Worm (Caenorhabditis elegans): Measurements from ENCODE around the gene cdkl-1.

cdkl-1 gene

DNA sequence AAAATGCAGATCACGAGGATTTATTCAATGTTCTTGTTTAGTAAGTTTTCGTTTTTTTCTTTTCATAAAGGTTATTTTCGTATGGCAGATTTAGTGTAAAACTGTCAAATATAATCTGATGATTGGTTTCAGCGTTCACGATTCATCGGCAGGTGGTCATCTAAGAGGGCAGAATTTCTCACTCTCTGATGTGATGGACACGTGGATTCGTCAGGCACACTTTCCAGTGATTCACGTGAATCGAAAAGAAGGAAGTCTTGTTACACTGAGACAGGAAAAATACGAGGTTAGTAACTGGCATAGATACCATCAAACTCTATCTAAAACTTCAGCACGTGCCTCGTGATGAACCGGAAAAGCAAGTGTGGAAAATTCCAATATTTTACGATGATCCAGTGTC is 4.0 kb upstream of the cdkl-1 start (continued):
- TF ChIP-seq ZK337.2 (GFP tag; IDR thresholded peaks at IDR 0.05) = no peak
- no peak for TF ChIP-seq ceh-32 (tag; optimal IDR thresholded peaks at IDR 0.05; ENCODE audit: poor library complexity)
- no peak for TF ChIP-seq mep-1 (tag; optimal IDR thresholded peaks at IDR 0.05)
- TF ChIP-seq snpc-1.2 (GFP tag; IDR thresholded peaks at IDR 0.05) = no peak
- TF ChIP-seq dve-1 (tag; optimal IDR thresholded peaks at IDR 0.05; ENCODE audit: insufficient read depth) = peak; percentile 18
- TF ChIP-seq skn-1 (tag; optimal IDR thresholded peaks at IDR 0.05) = no peak
- peak; percentile 73 for TF ChIP-seq mxl-3 (GFP tag; optimal IDR thresholded peaks at IDR 0.05)
- no peak for TF ChIP-seq Y5F2A.4 (GFP tag; optimal IDR thresholded peaks at IDR 0.05)
- TF ChIP-seq T26A8.4 (GFP tag; IDR thresholded peaks at IDR 0.05) = 0 out of 2 replicates have a peak, but pooled peaks have one; percentile 26
- no peak for TF ChIP-seq hmg-1.1 (GFP tag; IDR thresholded peaks at IDR 0.05)
- no peak for TF ChIP-seq ztf-7 (tag; optimal IDR thresholded peaks at IDR 0.05)
- TF ChIP-seq arid-1 (GFP tag; conservative IDR thresholded peaks at IDR 0.05) = no peak
- TF ChIP-seq aha-1 (tag) = no peak
- no peak for TF ChIP-seq gei-8 (GFP tag; optimal IDR thresholded peaks at IDR 0.05)
- TF ChIP-seq daf-8 (GFP tag; IDR thresholded peaks at IDR 0.05) = no peak
- peak; percentile 70 for TF ChIP-seq nhr-48 (tag; optimal IDR thresholded peaks at IDR 0.05)
- TF ChIP-seq zfp-2 (tag; optimal IDR thresholded peaks at IDR 0.05) = no peak
- no peak for TF ChIP-seq mes-2 (tag; optimal IDR thresholded peaks at IDR 0.05; ENCODE audit: poor library complexity, severe bottlenecking)
- peak in 1 of 2 experiments; percentile 26 for TF ChIP-seq mdl-1 (tag; optimal IDR thresholded peaks at IDR 0.05)
- TF ChIP-seq nhr-6 (tag; optimal IDR thresholded peaks at IDR 0.05) = peak; percentile 26
- TF ChIP-seq nhr-25 (tag; optimal IDR thresholded peaks at IDR 0.05; ENCODE audit: borderline replicate concordance, insufficient read depth) = no peak
- no peak for TF ChIP-seq tra-1 (GFP tag; IDR thresholded peaks at IDR 0.05)
- TF ChIP-seq zfp-3 (GFP tag; conservative IDR thresholded peaks at IDR 0.05) = no peak
- peak; percentile 34 for TF ChIP-seq hlh-11 (tag; optimal IDR thresholded peaks at IDR 0.05)
- TF ChIP-seq fkh-10 (GFP tag; optimal IDR thresholded peaks at IDR 0.05) = no peak
- TF ChIP-seq F26F4.8 (GFP tag; conservative IDR thresholded peaks at IDR 0.05) = no peak
- no peak for TF ChIP-seq duxl-1 (tag; optimal IDR thresholded peaks at IDR 0.05; ENCODE audit: poor library complexity)
- no peak for TF ChIP-seq tag-97 (GFP tag; IDR thresholded peaks at IDR 0.05)
- no peak for TF ChIP-seq saeg-2 (GFP tag; IDR thresholded peaks at IDR 0.05)
- TF ChIP-seq mdt-29 (GFP tag; IDR thresholded peaks at IDR 0.05) = no peak
- TF ChIP-seq zip-2 (tag; optimal IDR thresholded peaks at IDR 0.05) = no peak
- TF ChIP-seq zip-11 (GFP tag; IDR thresholded peaks at IDR 0.05) = no peak
- no peak for TF ChIP-seq ama-1 (optimal IDR thresholded peaks at IDR 0.05)
- no peak for TF ChIP-seq dmd-8 (GFP tag; IDR thresholded peaks at IDR 0.05)
- no peak for TF ChIP-seq ZK546.5 (tag; optimal IDR thresholded peaks at IDR 0.05)
- peak; percentile 77 for TF ChIP-seq hlh-30 (tag; optimal IDR thresholded peaks at IDR 0.05; ENCODE audit: insufficient read depth)
- TF ChIP-seq T20F7.1 (GFP tag; optimal IDR thresholded peaks at IDR 0.05) = no peak
- TF ChIP-seq egl-27 (tag; optimal IDR thresholded peaks at IDR 0.05) = no peak
- TF ChIP-seq rbr-2 (tag; optimal IDR thresholded peaks at IDR 0.05) = no peak
- no peak for TF ChIP-seq lin-39 (tag; optimal IDR thresholded peaks at IDR 0.05)

DNA sequence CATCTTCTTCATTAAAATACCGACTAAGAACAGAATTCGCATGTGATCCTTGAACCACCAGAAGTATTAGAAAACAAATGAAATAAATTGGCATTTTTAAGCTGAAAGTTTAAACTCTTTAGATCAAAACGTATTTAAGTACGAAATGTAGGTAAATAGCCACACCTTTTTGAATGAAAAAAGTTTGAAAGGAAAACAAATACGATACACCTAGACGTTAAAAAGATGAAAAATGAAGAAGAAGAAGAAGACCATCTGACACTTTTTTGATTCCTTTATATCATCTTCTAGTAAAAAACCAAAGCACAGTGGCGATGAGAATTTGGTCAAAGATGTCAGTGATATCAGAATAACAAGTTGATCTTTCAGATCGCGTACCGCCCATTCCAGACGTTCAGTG is 2.8 kb upstream of the cdkl-1 start, which contains the start of gene Y42A5A.3:
Gene Y42A5A.3 (minus strand): TSS at position 101 of the 400 bp plus-strand sequence.
- TF ChIP-seq mdt-29 (GFP tag; IDR thresholded peaks at IDR 0.05) (no peak), lin-1 (GFP tag; IDR thresholded peaks at IDR 0.05) (no peak), lin-38 (GFP tag; IDR thresholded peaks at IDR 0.05) (no peak), lir-3 (tag; optimal IDR thresholded peaks at IDR 0.05) (no peak), daf-16 (GFP tag; optimal IDR thresholded peaks at IDR 0.05) (no peak), daf-16 (tag; optimal IDR thresholded peaks at IDR 0.05) (no peak), F37D6.2 (tag; optimal IDR thresholded peaks at IDR 0.05) (no peak), madf-9 (GFP tag; conservative IDR thresholded peaks at IDR 0.05) (no peak), tra-1 (GFP tag; IDR thresholded peaks at IDR 0.05) (no peak), ama-1 (optimal IDR thresholded peaks at IDR 0.05) (no peak), arid-1 (GFP tag; conservative IDR thresholded peaks at IDR 0.05) (no peak), aly-2 (tag; optimal IDR thresholded peaks at IDR 0.05) (no peak), ZK337.2 (GFP tag; IDR thresholded peaks at IDR 0.05) (no peak), daf-19 (GFP tag; conservative IDR thresholded peaks at IDR 0.05) (no peak), T20F7.1 (GFP tag; optimal IDR thresholded peaks at IDR 0.05) (no peak), ces-1 (GFP tag; optimal IDR thresholded peaks at IDR 0.05) (no peak), nhr-10 (tag; optimal IDR thresholded peaks at IDR 0.05) (no peak), mep-1 (tag; optimal IDR thresholded peaks at IDR 0.05) (no peak)
